Fruit fly (Drosophila melanogaster): ENCODE data around the gene CG34355.

Gene CG34355

DNA sequence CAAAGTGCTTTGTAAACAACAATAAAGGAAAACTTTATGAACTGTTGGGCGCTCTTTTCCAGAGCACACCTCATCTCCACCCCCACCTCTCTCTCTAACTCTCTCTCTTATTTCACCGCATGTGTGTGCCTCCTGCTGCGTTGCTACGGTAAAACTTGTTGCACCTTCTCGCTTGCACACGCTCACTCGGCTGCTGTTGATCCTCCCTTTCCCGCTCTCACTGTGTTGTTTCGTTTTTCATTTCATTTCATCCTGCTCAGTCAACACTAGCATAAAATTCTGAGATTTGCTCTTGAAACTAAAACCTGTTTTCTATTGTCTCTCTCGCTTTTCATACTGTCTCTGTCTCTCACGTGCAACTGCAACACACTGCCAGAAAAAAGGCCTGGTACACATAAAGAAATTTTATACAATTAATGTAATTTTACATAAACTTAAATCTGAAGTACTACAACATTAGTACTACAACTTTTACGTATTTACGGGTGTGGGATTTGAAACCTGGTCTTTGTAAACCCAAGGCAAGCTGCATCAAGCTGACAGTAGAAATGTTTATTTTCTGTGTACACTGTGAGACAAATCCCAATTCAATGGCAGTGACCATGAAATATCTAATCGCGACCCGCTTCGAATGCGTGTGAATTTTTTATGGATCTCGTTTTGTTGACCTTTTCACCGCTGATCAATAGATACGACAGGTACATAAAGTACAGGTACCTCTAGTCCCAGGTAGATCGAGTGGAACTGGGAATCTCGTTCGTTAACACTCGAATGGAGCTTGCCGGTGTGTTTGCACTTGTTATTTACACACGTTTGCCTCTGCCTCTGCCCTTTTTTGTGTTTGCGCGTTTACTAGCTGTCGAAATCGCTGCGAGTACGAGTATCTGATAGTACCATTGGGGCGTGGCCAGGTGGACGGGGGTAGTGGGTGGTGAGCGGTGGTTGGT, 20.9 kb upstream of the CG34355 start (continued):
- TF ChIP-seq klu (GFP tag; IDR thresholded peaks at IDR 0.05) (peak; percentile 55), usp (GFP tag; optimal IDR thresholded peaks at IDR 0.05) (no peak), CG17328 (GFP tag; IDR thresholded peaks at IDR 0.05) (peak; percentile 93), Doc3 (GFP tag; IDR thresholded peaks at IDR 0.05; ENCODE audit: partially characterized antibody) (no peak), CG10959 (GFP tag; IDR thresholded peaks at IDR 0.05) (peak; percentile 94), CG8359 (GFP tag; optimal IDR thresholded peaks at IDR 0.05; ENCODE audit: borderline replicate concordance) (peak; percentile 81), CG16815 (GFP tag; optimal IDR thresholded peaks at IDR 0.05) (peak; percentile 91), CG2120 (GFP tag; optimal IDR thresholded peaks at IDR 0.05) (peak; percentile 23), salm (tag; optimal IDR thresholded peaks at IDR 0.05) (peak; percentile 58), bigmax (GFP tag; optimal IDR thresholded peaks at IDR 0.05) (peak; percentile 47), kay (GFP tag; optimal IDR thresholded peaks at IDR 0.05) (peak; percentile 72), maf-S (GFP tag; optimal IDR thresholded peaks at IDR 0.05) (peak; percentile 60), sima (GFP tag; optimal IDR thresholded peaks at IDR 0.05) (peak; percentile 12), sens-2 (GFP tag; IDR thresholded peaks at IDR 0.05) (peak; percentile 62), CG11456 (GFP tag; IDR thresholded peaks at IDR 0.05) (0 out of 3 replicates have a peak, but pooled peaks have one; percentile 57), tin (GFP tag; optimal IDR thresholded peaks at IDR 0.05) (peak; percentile 92), Rx (GFP tag; IDR thresholded peaks at IDR 0.05) (peak; percentile 79), CkIIα-i1 (GFP tag; IDR thresholded peaks at IDR 0.05) (peak; percentile 5; the same call in 1 of the 2 replicates), Lhr (GFP tag; optimal IDR thresholded peaks at IDR 0.05) (peak; percentile 71), CG4328 (GFP tag; optimal IDR thresholded peaks at IDR 0.05) (peak; percentile 75), CG15073 (GFP tag; optimal IDR thresholded peaks at IDR 0.05) (peak; percentile 71), CG17802 (tag; optimal IDR thresholded peaks at IDR 0.05) (peak; percentile 77), Dip2 (GFP tag; IDR thresholded peaks at IDR 0.05) (no peak), CG3847 (GFP tag; IDR thresholded peaks at IDR 0.05) (peak; percentile 50; the same call in 1 of the 2 replicates), zen (tag; optimal IDR thresholded peaks at IDR 0.05) (peak; percentile 92), peb (GFP tag; IDR thresholded peaks at IDR 0.05) (peak; percentile 84), CG5180 (GFP tag; optimal IDR thresholded peaks at IDR 0.05) (peak; percentile 67), CG13894 (tag; optimal IDR thresholded peaks at IDR 0.05) (peak; percentile 9), CG4730 (GFP tag; IDR thresholded peaks at IDR 0.05) (peak; percentile 84), kni (GFP tag; optimal IDR thresholded peaks at IDR 0.05) (peak; percentile 95), gem (tag; optimal IDR thresholded peaks at IDR 0.05) (peak; percentile 95), grau (tag; optimal IDR thresholded peaks at IDR 0.05) (peak; percentile 86), tll (GFP tag; optimal IDR thresholded peaks at IDR 0.05) (peak in 1 of 2 experiments; percentile 80), Mad (GFP tag; optimal IDR thresholded peaks at IDR 0.05) (peak; percentile 73), Ravus (GFP tag; IDR thresholded peaks at IDR 0.05) (no peak; the same call in 1 of the 2 replicates), CG4424 (GFP tag; optimal IDR thresholded peaks at IDR 0.05) (peak; percentile 92), CG4360 (GFP tag; IDR thresholded peaks at IDR 0.05) (peak; percentile 30; the same call in 1 of the 2 replicates), Gug (GFP tag; IDR thresholded peaks at IDR 0.05) (peak; percentile 68; the same call in 3 of the 4 replicates), CG32532 (GFP tag; IDR thresholded peaks at IDR 0.05) (peak; percentile 30), pfk (GFP tag; optimal IDR thresholded peaks at IDR 0.05) (peak; percentile 91), CG11723 (GFP tag; optimal IDR thresholded peaks at IDR 0.05) (peak; percentile 79), HLH3B (GFP tag; IDR thresholded peaks at IDR 0.05) (peak; percentile 79), scrt (GFP tag; optimal IDR thresholded peaks at IDR 0.05) (peak; percentile 63), abd-A (tag; optimal IDR thresholded peaks at IDR 0.05) (peak; percentile 48), Hmr (GFP tag; optimal IDR thresholded peaks at IDR 0.05) (peak; percentile 71), croc (GFP tag; conservative IDR thresholded peaks at IDR 0.05) (peak; percentile 87), CG8281 (tag; optimal IDR thresholded peaks at IDR 0.05) (peak; percentile 62), CG1603 (tag; optimal IDR thresholded peaks at IDR 0.05) (peak; percentile 91)

Data from whole organism, embryonic.